Fruit fly (Drosophila melanogaster): ENCODE data around the gene CG7215.

dm6 chr3R:18199177-18199884, 32.3 kb upstream of the CG7215 start, which contains the start of the genes Ssdp and CG7985:
- no peak for TF ChIP-seq CG17912 (GFP tag; optimal IDR thresholded peaks at IDR 0.05)
- no peak for TF ChIP-seq CG3281 (GFP tag; optimal IDR thresholded peaks at IDR 0.05)
- TF ChIP-seq Chrac-16 (GFP tag; optimal IDR thresholded peaks at IDR 0.05): no peak
- no peak for TF ChIP-seq zfh1 (GFP tag; IDR thresholded peaks at IDR 0.05)
